Worm (Caenorhabditis elegans) whole organism, L4 larva: ENCODE measurements around the gene rad-54.L2.
A peak's percentile ranks its signal among the peaks of the same experiment; 100 is the strongest.

Experiments used
- F44E2.7 ChIP-seq: fragments of 200-800 bp; sonication (Bioruptor generic); IDR thresholded peaks from 2 replicates; pipeline ENCODE4 v2.1.2; 2022; ENCODE audit warnings: missing genetic modification characterization, missing compliant biosample characterization
- F49E8.2 ChIP-seq: sonication (generic microtip); optimal IDR thresholded peaks from 2 replicates; lab custom pipeline; 2016; ENCODE audit warnings: missing compliant biosample characterization, mild to moderate bottlenecking, missing genetic modification characterization, borderline replicate concordance
- Y105C5A.15 ChIP-seq: fragments of 200-800 bp; sonication (Bioruptor generic); IDR thresholded peaks from 2 replicates; pipeline ENCODE4 v1.3.6; 2022; ENCODE audit warnings: missing genetic modification characterization, missing compliant biosample characterization
- Y75B8A.6 ChIP-seq: fragments of 200-800 bp; sonication (Bioruptor generic); IDR thresholded peaks from 2 replicates; pipeline ENCODE4 v1.3.6; 2022; ENCODE audit warnings: missing genetic modification reagents, missing genetic modification characterization, missing compliant biosample characterization
- ZK337.2 ChIP-seq: fragments of 200-800 bp; sonication (Bioruptor generic); IDR thresholded peaks from 2 replicates; pipeline ENCODE4 v1.3.6; 2022; ENCODE audit warnings: missing genetic modification reagents, missing genetic modification characterization, missing compliant biosample characterization
- aha-1 ChIP-seq: fragments of 150-350 bp; peaks from one replicate; lab custom pipeline; 2014; ENCODE audit warnings: missing biosample characterization, missing genetic modification characterization
- aly-2 ChIP-seq: sonication (generic microtip); optimal IDR thresholded peaks from 2 replicates; lab custom pipeline; 2018; ENCODE audit warnings: missing biosample characterization, missing genetic modification characterization
- ama-1 ChIP-seq: fragments of 150-350 bp; optimal IDR thresholded peaks from 2 replicates; lab custom pipeline; 2014; ENCODE audit warnings: inconsistent platforms, mixed read lengths
- attf-4 ChIP-seq: sonication (generic microtip); optimal IDR thresholded peaks from 3 replicates; lab custom pipeline; 2017; ENCODE audit warnings: missing biosample characterization, missing genetic modification characterization
- ces-1 ChIP-seq: fragments of 150-350 bp; sonication (generic microtip); optimal IDR thresholded peaks from 4 replicates; lab custom pipeline; 2014; ENCODE audit warnings: missing biosample characterization, missing genetic modification reagents, missing genetic modification characterization
- ctbp-1 ChIP-seq: fragments of 200-800 bp; sonication (Bioruptor generic); IDR thresholded peaks from 2 replicates; pipeline ENCODE4 v1.3.6; 2022; ENCODE audit warnings: missing genetic modification reagents, missing genetic modification characterization, missing compliant biosample characterization
- daf-19 ChIP-seq: fragments of 200-800 bp; sonication (Bioruptor generic); conservative IDR thresholded peaks from 2 replicates; pipeline ENCODE4 v1.3.6; 2022; ENCODE audit warnings: missing genetic modification characterization, missing compliant biosample characterization
- dmd-6 ChIP-seq: fragments of 200-800 bp; sonication (Bioruptor generic); IDR thresholded peaks from 2 replicates; pipeline ENCODE4 v1.3.6; 2022; ENCODE audit warnings: missing genetic modification reagents, missing genetic modification characterization, missing compliant biosample characterization
- dmd-8 ChIP-seq: fragments of 200-800 bp; sonication (Bioruptor generic); IDR thresholded peaks from 2 replicates; pipeline ENCODE4 v1.3.6; 2022; ENCODE audit warnings: missing genetic modification characterization, missing compliant biosample characterization
- dmd-9 ChIP-seq: fragments of 200-800 bp; sonication (Bioruptor generic); IDR thresholded peaks from 2 replicates; pipeline ENCODE4 v1.3.6; 2022; ENCODE audit warnings: missing genetic modification reagents, missing genetic modification characterization, missing compliant biosample characterization
- dve-1 ChIP-seq: sonication (generic microtip); optimal IDR thresholded peaks from 2 replicates; lab custom pipeline; 2017; ENCODE audit warnings: antibody characterized with exemption, mild to moderate bottlenecking, missing genetic modification characterization, missing compliant biosample characterization; ENCODE audit not compliant: insufficient read depth
- egl-27 ChIP-seq: sonication (generic microtip); optimal IDR thresholded peaks from 3 replicates; lab custom pipeline; 2017; ENCODE audit warnings: missing biosample characterization, missing genetic modification reagents, missing genetic modification characterization
- egl-43 ChIP-seq: fragments of 200-800 bp; sonication (Bioruptor generic); IDR thresholded peaks from 2 replicates; pipeline ENCODE4 v1.3.6; 2022; ENCODE audit warnings: missing genetic modification reagents, missing genetic modification characterization, missing compliant biosample characterization
- fkh-10 ChIP-seq: fragments of 150-350 bp; optimal IDR thresholded peaks from 2 replicates; lab custom pipeline; 2014; ENCODE audit warnings: missing biosample characterization, missing genetic modification reagents, missing genetic modification characterization
- gei-8 ChIP-seq: fragments of 200-800 bp; sonication (Bioruptor generic); optimal IDR thresholded peaks from 2 replicates; lab custom pipeline; 2018; ENCODE audit warnings: mild to moderate bottlenecking, missing genetic modification characterization, missing compliant biosample characterization
- hlh-11 ChIP-seq: fragments of 200-800 bp; sonication (Bioruptor generic); optimal IDR thresholded peaks from 2 replicates; lab custom pipeline; 2018; ENCODE audit warnings: mild to moderate bottlenecking, missing genetic modification characterization, missing compliant biosample characterization
- jun-1 ChIP-seq: fragments of 150-350 bp; optimal IDR thresholded peaks from 2 replicates; lab custom pipeline; 2014; ENCODE audit warnings: missing biosample characterization, missing genetic modification reagents, missing genetic modification characterization
- lim-7 ChIP-seq: fragments of 200-800 bp; sonication (Bioruptor generic); IDR thresholded peaks from 2 replicates; pipeline ENCODE4 v1.3.6; 2022; ENCODE audit warnings: missing genetic modification characterization, missing compliant biosample characterization
- lin-13 ChIP-seq: fragments of 150-350 bp; optimal IDR thresholded peaks from 2 replicates; lab custom pipeline; 2014; ENCODE audit warnings: missing biosample characterization, missing genetic modification reagents, missing genetic modification characterization
- lin-39 ChIP-seq: fragments of 150-350 bp; optimal IDR thresholded peaks from 2 replicates; lab custom pipeline; 2014; ENCODE audit warnings: missing biosample characterization, missing genetic modification reagents, missing genetic modification characterization
- lsy-2 ChIP-seq, 2 experiments: fragments of 150-350 bp in 1 of 2; sonication (generic microtip) in 1 of 2; optimal IDR thresholded peaks; 2 replicates each; lab custom pipeline; 2014 to 2017; ENCODE audit warnings: missing biosample characterization in 2 of 2, missing genetic modification characterization in 2 of 2
- madf-5 ChIP-seq, 2 experiments: fragments of 200-800 bp; sonication (Bioruptor generic); IDR thresholded peaks; 2 replicates each; pipeline ENCODE4 v1.3.6; 2022; ENCODE audit warnings: missing compliant biosample characterization in 2 of 2, missing genetic modification characterization in 2 of 2
- mdl-1 ChIP-seq, 2 experiments: fragments of 150-350 bp in 1 of 2; sonication (generic microtip) in 1 of 2; optimal IDR thresholded peaks; 2 replicates each; lab custom pipeline; 2014 to 2017; ENCODE audit warnings: missing biosample characterization in 2 of 2, missing genetic modification characterization in 2 of 2
- mdt-29 ChIP-seq: fragments of 200-800 bp; sonication (Bioruptor generic); IDR thresholded peaks from 2 replicates; pipeline ENCODE4 v1.3.6; 2022; ENCODE audit warnings: missing genetic modification reagents, missing genetic modification characterization, missing compliant biosample characterization
- mes-2 ChIP-seq: sonication (generic microtip); optimal IDR thresholded peaks from 2 replicates; lab custom pipeline; 2016; ENCODE audit warnings: missing genotype, mild to moderate bottlenecking, missing genetic modification characterization, missing compliant biosample characterization; ENCODE audit not compliant: poor library complexity, severe bottlenecking
- mxl-3 ChIP-seq: fragments of 200-800 bp; sonication (Bioruptor generic); optimal IDR thresholded peaks from 2 replicates; lab custom pipeline; 2018; ENCODE audit warnings: mild to moderate bottlenecking, missing genetic modification characterization, missing compliant biosample characterization
- nhr-10 ChIP-seq: fragments of 150-350 bp; optimal IDR thresholded peaks from 2 replicates; lab custom pipeline; 2014; ENCODE audit warnings: missing biosample characterization, missing genetic modification characterization
- nhr-102 ChIP-seq: sonication (generic microtip); optimal IDR thresholded peaks from 2 replicates; lab custom pipeline; 2016; ENCODE audit warnings: mild to moderate bottlenecking, missing genetic modification characterization, moderate library complexity, missing compliant biosample characterization
- nhr-11 ChIP-seq: fragments of 150-350 bp; optimal IDR thresholded peaks from 2 replicates; lab custom pipeline; 2014; ENCODE audit warnings: missing biosample characterization, missing genetic modification characterization
- nhr-111 ChIP-seq: fragments of 200-800 bp; sonication (Bioruptor generic); optimal IDR thresholded peaks from 2 replicates; lab custom pipeline; 2018; ENCODE audit warnings: mild to moderate bottlenecking, missing genetic modification characterization, missing compliant biosample characterization
- nhr-237 ChIP-seq: sonication (generic microtip); optimal IDR thresholded peaks from 2 replicates; lab custom pipeline; 2017; ENCODE audit warnings: missing biosample characterization, missing genetic modification characterization
- nhr-42 ChIP-seq: fragments of 200-800 bp; sonication (Bioruptor generic); IDR thresholded peaks from 2 replicates; pipeline ENCODE4 v1.3.6; 2022; ENCODE audit warnings: missing genetic modification characterization, missing compliant biosample characterization
- nhr-48 ChIP-seq: sonication (generic microtip); optimal IDR thresholded peaks from 2 replicates; lab custom pipeline; 2016; ENCODE audit warnings: mild to moderate bottlenecking, missing genetic modification characterization, missing compliant biosample characterization
- nhr-6 ChIP-seq: fragments of 150-350 bp; optimal IDR thresholded peaks from 2 replicates; lab custom pipeline; 2014; ENCODE audit warnings: missing biosample characterization, missing genetic modification characterization
- nhr-77 ChIP-seq: fragments of 150-350 bp; optimal IDR thresholded peaks from 2 replicates; lab custom pipeline; 2014; ENCODE audit warnings: missing biosample characterization, missing genetic modification characterization
- php-3 ChIP-seq: fragments of 200-800 bp; sonication (Bioruptor generic); IDR thresholded peaks from 2 replicates; pipeline ENCODE4 v1.3.6; 2022; ENCODE audit warnings: missing genetic modification reagents, missing genetic modification characterization, missing compliant biosample characterization
- pqm-1 ChIP-seq: sonication (generic microtip); optimal IDR thresholded peaks from 2 replicates; lab custom pipeline; 2017; ENCODE audit warnings: missing biosample characterization, missing genetic modification characterization
- rbr-2 ChIP-seq: sonication (generic microtip); optimal IDR thresholded peaks from 2 replicates; lab custom pipeline; 2016; ENCODE audit warnings: missing genotype, missing genetic modification characterization, missing compliant biosample characterization
- saeg-2 ChIP-seq: fragments of 200-800 bp; sonication (Bioruptor generic); IDR thresholded peaks from 2 replicates; pipeline ENCODE4 v1.3.6; 2022; ENCODE audit warnings: missing genetic modification reagents, missing genetic modification characterization, missing compliant biosample characterization
- set-16 ChIP-seq: fragments of 200-800 bp; sonication (Bioruptor generic); IDR thresholded peaks from 2 replicates; pipeline ENCODE4 v1.3.6; 2022; ENCODE audit warnings: missing genetic modification reagents, missing genetic modification characterization, missing compliant biosample characterization
- skn-1 ChIP-seq: fragments of 150-350 bp; optimal IDR thresholded peaks from 2 replicates; lab custom pipeline; 2014; ENCODE audit warnings: missing biosample characterization, missing genetic modification characterization
- spr-1 ChIP-seq: sonication (generic microtip); optimal IDR thresholded peaks from 2 replicates; lab custom pipeline; 2016; ENCODE audit warnings: mild to moderate bottlenecking, missing genetic modification characterization, missing compliant biosample characterization
- tag-97 ChIP-seq: fragments of 200-800 bp; sonication (Bioruptor generic); IDR thresholded peaks from 2 replicates; pipeline ENCODE4 v1.3.6; 2022; ENCODE audit warnings: missing genetic modification characterization, missing compliant biosample characterization
- tra-1 ChIP-seq: fragments of 200-800 bp; sonication (Bioruptor generic); IDR thresholded peaks from 2 replicates; pipeline ENCODE4 v1.3.6; 2022; ENCODE audit warnings: missing genetic modification reagents, missing genetic modification characterization, missing compliant biosample characterization
- unc-130 ChIP-seq: sonication (generic microtip); optimal IDR thresholded peaks from 2 replicates; lab custom pipeline; 2016; ENCODE audit warnings: missing genetic modification reagents, missing genetic modification characterization, missing compliant biosample characterization
- zag-1 ChIP-seq: fragments of 150-350 bp; optimal IDR thresholded peaks from 2 replicates; lab custom pipeline; 2014; ENCODE audit warnings: missing biosample characterization, missing genetic modification characterization
- zip-11 ChIP-seq: fragments of 200-800 bp; sonication (Bioruptor generic); IDR thresholded peaks from 2 replicates; pipeline ENCODE4 v1.3.6; 2022; ENCODE audit warnings: missing genetic modification characterization, missing compliant biosample characterization
- zip-2 ChIP-seq: fragments of 150-350 bp; optimal IDR thresholded peaks from 2 replicates; lab custom pipeline; 2014; ENCODE audit warnings: missing biosample characterization, missing genetic modification characterization

Gene rad-54.L2

DNA sequence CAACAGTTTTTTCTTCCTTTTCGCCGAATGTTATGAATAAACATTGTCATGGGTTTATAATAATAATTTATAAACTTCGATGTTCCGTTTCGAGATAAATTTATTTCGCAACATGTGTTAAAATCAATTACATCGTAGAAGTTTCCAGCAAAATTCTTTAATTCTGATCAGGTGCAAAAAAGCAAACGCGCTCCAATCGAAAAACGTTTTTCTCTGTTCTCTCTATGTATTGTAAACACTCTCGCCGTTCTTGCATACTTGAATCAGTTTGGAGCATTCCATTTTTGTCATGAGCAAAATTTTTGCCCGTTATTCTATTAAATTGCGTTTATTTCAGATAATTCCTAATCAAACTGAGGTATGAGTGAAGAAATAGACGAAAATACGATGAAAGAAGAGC lies at the start of gene rad-54.L2 (continued):
- no peak for TF ChIP-seq aly-2 (tag; lab: Kevin White, UChicago)
- TF ChIP-seq rbr-2 (tag; lab: Kevin White, UChicago): peak; percentile 60
- TF ChIP-seq mes-2: peak; percentile 79
- TF ChIP-seq lin-39 (tag; lab: Kevin White, UChicago): no peak
- peak; percentile 12 for TF ChIP-seq pqm-1 (tag; lab: Kevin White, UChicago)
- no peak for TF ChIP-seq mdl-1 (tag; optimal IDR thresholded peaks at IDR 0.05; lab: Kevin White, UChicago)
- peak; percentile 8 for TF ChIP-seq nhr-11 (tag; lab: Kevin White, UChicago)
- no peak for TF ChIP-seq mxl-3 (GFP tag; lab: Kevin White, UChicago)
- TF ChIP-seq ctbp-1 (GFP tag; lab: Robert Waterston, UW): no peak
- no peak for TF ChIP-seq lim-7 (GFP tag; lab: Robert Waterston, UW)
- no peak for TF ChIP-seq attf-4 (tag; lab: Kevin White, UChicago)
- no peak for TF ChIP-seq nhr-237 (tag; lab: Kevin White, UChicago)
- no peak for TF ChIP-seq tra-1 (GFP tag; lab: Robert Waterston, UW)
- TF ChIP-seq Y75B8A.6 (GFP tag; lab: Robert Waterston, UW): no peak
- TF ChIP-seq dmd-6 (GFP tag; lab: Robert Waterston, UW): peak; percentile 41; the same call in 1 of the 2 replicates
- TF ChIP-seq F49E8.2 (tag; lab: Kevin White, UChicago): no peak
- TF ChIP-seq nhr-6 (tag; lab: Kevin White, UChicago): peak; percentile 52
- peak in 1 of 2 experiments; percentile 82 for TF ChIP-seq lsy-2 (tag; optimal IDR thresholded peaks at IDR 0.05; lab: Kevin White, UChicago)
- TF ChIP-seq spr-1 (tag; lab: Kevin White, UChicago): no peak
- TF ChIP-seq nhr-77 (tag; lab: Kevin White, UChicago): peak; percentile 46
- TF ChIP-seq skn-1 (tag; lab: Kevin White, UChicago): no peak
- no peak for TF ChIP-seq egl-27 (tag; lab: Kevin White, UChicago)
- no peak for TF ChIP-seq mdt-29 (GFP tag; lab: Robert Waterston, UW)
- TF ChIP-seq gei-8 (GFP tag; lab: Kevin White, UChicago): no peak
- TF ChIP-seq zip-2: no peak
- TF ChIP-seq jun-1 (tag; lab: Kevin White, UChicago): no peak
- no peak for TF ChIP-seq dmd-9 (GFP tag; lab: Robert Waterston, UW)
- TF ChIP-seq dmd-8 (GFP tag; lab: Robert Waterston, UW): no peak
- TF ChIP-seq zip-11 (GFP tag; lab: Robert Waterston, UW): no peak
- no peak for TF ChIP-seq set-16 (GFP tag; lab: Robert Waterston, UW)
- TF ChIP-seq saeg-2 (GFP tag; lab: Robert Waterston, UW): no peak
- TF ChIP-seq daf-19 (GFP tag; lab: Robert Waterston, UW): no peak
- TF ChIP-seq fkh-10 (GFP tag; lab: Kevin White, UChicago): peak; percentile 1
- TF ChIP-seq lin-13 (GFP tag; lab: Kevin White, UChicago): peak; percentile 4
- peak; percentile 81 for TF ChIP-seq dve-1
- TF ChIP-seq egl-43 (GFP tag; lab: Robert Waterston, UW): no peak
- TF ChIP-seq php-3 (GFP tag; lab: Robert Waterston, UW): no peak
- TF ChIP-seq aha-1 (tag; lab: Kevin White, UChicago): no peak
- no peak for TF ChIP-seq madf-5 (GFP tag; IDR thresholded peaks at IDR 0.05; lab: Robert Waterston, UW)
- no peak for TF ChIP-seq nhr-111 (GFP tag; lab: Kevin White, UChicago)
- peak; percentile 32 for TF ChIP-seq nhr-102 (tag; lab: Kevin White, UChicago)
- TF ChIP-seq zag-1 (tag; lab: Kevin White, UChicago): no peak
- TF ChIP-seq F44E2.7 (GFP tag; lab: Robert Waterston, UW): no peak
- peak; percentile 66 for TF ChIP-seq hlh-11 (tag; lab: Kevin White, UChicago)
- peak; percentile 35 for TF ChIP-seq nhr-48 (tag; lab: Kevin White, UChicago)
- TF ChIP-seq Y105C5A.15 (GFP tag; lab: Robert Waterston, UW): no peak
- TF ChIP-seq nhr-10 (tag; lab: Kevin White, UChicago): no peak
- no peak for TF ChIP-seq ces-1 (GFP tag; lab: Kevin White, UChicago)
- peak; percentile 72 for TF ChIP-seq ama-1 (lab: Kevin White, UChicago)
- no peak for TF ChIP-seq tag-97 (GFP tag; lab: Robert Waterston, UW)
- TF ChIP-seq unc-130 (GFP tag; lab: Kevin White, UChicago): peak; percentile 24
- TF ChIP-seq ZK337.2 (GFP tag; lab: Robert Waterston, UW): no peak
- TF ChIP-seq nhr-42 (GFP tag; lab: Robert Waterston, UW): no peak
